1 fruit fly cellular context compared by ENCODE assay signal in the genomic region with DNA sequence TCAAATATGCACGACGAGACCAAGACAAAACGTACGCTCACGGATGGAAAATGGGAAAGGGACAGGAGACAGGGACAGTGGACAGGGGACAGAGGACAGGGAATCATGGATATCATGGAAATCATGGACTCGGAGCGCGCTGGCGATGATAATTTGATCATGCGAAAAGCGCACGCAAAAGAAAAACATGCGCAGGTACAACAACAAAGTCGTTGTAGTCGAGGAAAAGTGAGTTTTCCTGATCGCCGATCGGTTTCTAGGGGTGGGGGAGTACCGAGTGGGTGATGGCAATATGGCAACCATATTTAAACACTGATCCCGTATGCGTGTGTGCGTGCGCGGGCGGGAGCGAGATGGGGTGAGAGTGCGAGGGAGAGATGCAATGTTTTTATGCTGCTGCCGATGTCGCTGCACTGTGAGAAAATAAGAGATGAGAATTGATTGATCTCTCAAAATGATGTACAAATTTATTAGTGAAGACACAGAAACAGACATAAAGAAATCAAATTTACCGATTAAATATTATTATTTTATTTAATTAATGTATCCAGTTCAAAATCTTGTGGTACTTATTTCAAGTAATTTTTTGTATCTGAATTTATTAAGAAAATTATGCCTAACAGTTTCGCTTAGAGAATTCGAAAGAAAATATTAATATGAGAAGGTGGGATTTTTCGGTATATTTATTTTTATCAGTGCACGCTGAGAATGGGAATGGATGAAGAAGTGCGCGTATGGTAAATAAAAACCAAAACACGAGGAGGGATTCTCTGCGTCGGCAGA.
TF ChIP-seq lines count a peak whose summit lies in the region.

No protein-coding gene starts in this region.

TF ChIP-seq in whole organism, embryonic, 481 proteins besides CTCF, POLR2A, EP300 and RAD21 (continued from another document and continues in another):
- TF ChIP-seq CG13123 (GFP tag; optimal IDR thresholded peaks at IDR 0.05; lab: Kevin White, UChicago) = peak; percentile 70
- peak; percentile 73 for TF ChIP-seq nerfin-1 (tag; optimal IDR thresholded peaks at IDR 0.05; lab: Kevin White, UChicago)
- peak; percentile 76 for TF ChIP-seq psq (GFP tag; optimal IDR thresholded peaks at IDR 0.05; lab: Kevin White, UChicago)
- TF ChIP-seq slp2 (GFP tag; optimal IDR thresholded peaks at IDR 0.05; lab: Kevin White, UChicago) = peak; percentile 6
- no peak; the same call in 1 of the 2 replicates for TF ChIP-seq E2f2 (GFP tag; IDR thresholded peaks at IDR 0.05; lab: Robert Waterston, UW)
- no peak for TF ChIP-seq Bgb (GFP tag; IDR thresholded peaks at IDR 0.05; lab: Robert Waterston, UW; ENCODE audit: partially characterized antibody)
- no peak for TF ChIP-seq bab2 (GFP tag; optimal IDR thresholded peaks at IDR 0.05; lab: Kevin White, UChicago)
- TF ChIP-seq Six4 (GFP tag; optimal IDR thresholded peaks at IDR 0.05; lab: Kevin White, UChicago) = peak; percentile 80
- TF ChIP-seq CG31224 (GFP tag; IDR thresholded peaks at IDR 0.05; lab: Robert Waterston, UW) = peak; percentile 34; the same call in 1 of the 2 replicates
- peak; percentile 72; the same call in 1 of the 2 replicates for TF ChIP-seq HLH3B (GFP tag; IDR thresholded peaks at IDR 0.05; lab: Robert Waterston, UW)
- no peak for TF ChIP-seq CG10321 (GFP tag; IDR thresholded peaks at IDR 0.05; lab: Robert Waterston, UW)
- no peak for TF ChIP-seq GATAe (GFP tag; conservative IDR thresholded peaks at IDR 0.05; lab: Robert Waterston, UW)
- TF ChIP-seq CG12659 (GFP tag; optimal IDR thresholded peaks at IDR 0.05; lab: Kevin White, UChicago) = peak; percentile 78
- TF ChIP-seq corto (GFP tag; optimal IDR thresholded peaks at IDR 0.05; lab: Kevin White, UChicago) = no peak
- TF ChIP-seq gro (GFP tag; optimal IDR thresholded peaks at IDR 0.05; lab: Kevin White, UChicago) = no peak
- TF ChIP-seq CG17612 (GFP tag; IDR thresholded peaks at IDR 0.05; lab: Robert Waterston, UW) = no peak
- TF ChIP-seq CG33557 (GFP tag; optimal IDR thresholded peaks at IDR 0.05; lab: Kevin White, UChicago) = peak; percentile 98
- peak in 1 of 2 experiments; percentile 64 for TF ChIP-seq chif (GFP tag; optimal IDR thresholded peaks at IDR 0.05; lab: Kevin White, UChicago)
- no peak for TF ChIP-seq amos (GFP tag; IDR thresholded peaks at IDR 0.05; lab: Robert Waterston, UW; ENCODE audit: partially characterized antibody)
- TF ChIP-seq crp (GFP tag; optimal IDR thresholded peaks at IDR 0.05; lab: Kevin White, UChicago) = peak in 1 of 2 experiments; percentile 27
- TF ChIP-seq CG3995 (GFP tag; optimal IDR thresholded peaks at IDR 0.05; lab: Kevin White, UChicago) = no peak
- TF ChIP-seq Atf-2 (GFP tag; optimal IDR thresholded peaks at IDR 0.05; lab: Kevin White, UChicago) = peak; percentile 45
- TF ChIP-seq CG4404 (GFP tag; IDR thresholded peaks at IDR 0.05; lab: Robert Waterston, UW) = peak; percentile 91
- TF ChIP-seq HHEX (GFP tag; optimal IDR thresholded peaks at IDR 0.05; lab: Kevin White, UChicago) = peak; percentile 72
- TF ChIP-seq ap (GFP tag; IDR thresholded peaks at IDR 0.05; lab: Robert Waterston, UW) = peak; percentile 55
- peak; percentile 73 for TF ChIP-seq CG10147 (GFP tag; optimal IDR thresholded peaks at IDR 0.05; lab: Kevin White, UChicago)
- peak; percentile 57 for TF ChIP-seq jing (GFP tag; optimal IDR thresholded peaks at IDR 0.05; lab: Kevin White, UChicago)
- TF ChIP-seq Meics (GFP tag; optimal IDR thresholded peaks at IDR 0.05; lab: Kevin White, UChicago) = peak; percentile 45
- TF ChIP-seq disco-r (GFP tag; optimal IDR thresholded peaks at IDR 0.05; lab: Kevin White, UChicago) = no peak
- peak; percentile 90 for TF ChIP-seq CG4424 (GFP tag; optimal IDR thresholded peaks at IDR 0.05; lab: Kevin White, UChicago)
- no peak for TF ChIP-seq CG14050 (GFP tag; IDR thresholded peaks at IDR 0.05; lab: Robert Waterston, UW)
- peak; percentile 19; the same call in 1 of the 3 replicates for TF ChIP-seq Aef1 (GFP tag; IDR thresholded peaks at IDR 0.05; lab: Robert Waterston, UW)
- TF ChIP-seq CG5180 (GFP tag; optimal IDR thresholded peaks at IDR 0.05; lab: Kevin White, UChicago) = peak; percentile 64
- TF ChIP-seq Hsf (GFP tag; optimal IDR thresholded peaks at IDR 0.05; lab: Kevin White, UChicago) = peak; percentile 57
- TF ChIP-seq gsb (GFP tag; IDR thresholded peaks at IDR 0.05; lab: Robert Waterston, UW) = no peak
- no peak for TF ChIP-seq MBD-R2 (GFP tag; IDR thresholded peaks at IDR 0.05; lab: Robert Waterston, UW)
- peak; percentile 76 for TF ChIP-seq CG12942 (GFP tag; optimal IDR thresholded peaks at IDR 0.05; lab: Kevin White, UChicago)
- TF ChIP-seq Hmr (GFP tag; optimal IDR thresholded peaks at IDR 0.05; lab: Kevin White, UChicago) = peak; percentile 28
- TF ChIP-seq fd96Cb (tag; optimal IDR thresholded peaks at IDR 0.05; lab: Kevin White, UChicago) = peak; percentile 93
- peak; percentile 85 for TF ChIP-seq CG4820 (GFP tag; optimal IDR thresholded peaks at IDR 0.05; lab: Kevin White, UChicago)
- peak in 1 of 3 experiments; percentile 92 for TF ChIP-seq Stat92E (GFP tag; optimal IDR thresholded peaks at IDR 0.05; lab: Kevin White, UChicago)
- no peak for TF ChIP-seq CG11247 (GFP tag; IDR thresholded peaks at IDR 0.05; lab: Robert Waterston, UW)
- TF ChIP-seq inv (GFP tag; IDR thresholded peaks at IDR 0.05; lab: Robert Waterston, UW; ENCODE audit: partially characterized antibody) = no peak
- TF ChIP-seq Mes4 (GFP tag; optimal IDR thresholded peaks at IDR 0.05; lab: Kevin White, UChicago) = no peak
- no peak for TF ChIP-seq bbx (GFP tag; IDR thresholded peaks at IDR 0.05; lab: Robert Waterston, UW; ENCODE audit: partially characterized antibody)
- TF ChIP-seq CG10979 (tag; optimal IDR thresholded peaks at IDR 0.05; lab: Kevin White, UChicago) = peak; percentile 98
- no peak for TF ChIP-seq CG16779 (GFP tag; IDR thresholded peaks at IDR 0.05; lab: Robert Waterston, UW)
- TF ChIP-seq Atf3 (GFP tag; optimal IDR thresholded peaks at IDR 0.05; lab: Kevin White, UChicago) = no peak
- TF ChIP-seq TFAM (GFP tag; optimal IDR thresholded peaks at IDR 0.05; lab: Kevin White, UChicago) = peak; percentile 59
- no peak for TF ChIP-seq Dbx (GFP tag; IDR thresholded peaks at IDR 0.05; lab: Robert Waterston, UW)
- TF ChIP-seq Fer1 (GFP tag; optimal IDR thresholded peaks at IDR 0.05; lab: Kevin White, UChicago) = no peak
- peak; percentile 74 for TF ChIP-seq oc (tag; optimal IDR thresholded peaks at IDR 0.05; lab: Kevin White, UChicago)
- TF ChIP-seq Usf (GFP tag; optimal IDR thresholded peaks at IDR 0.05; lab: Kevin White, UChicago) = peak; percentile 84
- TF ChIP-seq pum (GFP tag; optimal IDR thresholded peaks at IDR 0.05; lab: Kevin White, UChicago) = peak; percentile 25
- TF ChIP-seq HLH4C (GFP tag; IDR thresholded peaks at IDR 0.05; lab: Robert Waterston, UW; ENCODE audit: partially characterized antibody) = no peak
- peak; percentile 75 for TF ChIP-seq CG7745 (tag; optimal IDR thresholded peaks at IDR 0.05; lab: Kevin White, UChicago)
- TF ChIP-seq nau (GFP tag; optimal IDR thresholded peaks at IDR 0.05; lab: Kevin White, UChicago) = peak; percentile 61
- peak; percentile 64 for TF ChIP-seq Elba2 (GFP tag; optimal IDR thresholded peaks at IDR 0.05; lab: Kevin White, UChicago)
- TF ChIP-seq cwo (GFP tag; optimal IDR thresholded peaks at IDR 0.05; lab: Kevin White, UChicago) = peak; percentile 38
- no peak for TF ChIP-seq CG8478 (optimal IDR thresholded peaks at IDR 0.05; lab: Kevin White, UChicago)
- TF ChIP-seq CG14441 (GFP tag; IDR thresholded peaks at IDR 0.05; lab: Robert Waterston, UW) = peak; percentile 43; the same call in 1 of the 2 replicates
- TF ChIP-seq rib (GFP tag; IDR thresholded peaks at IDR 0.05; lab: Robert Waterston, UW) = no peak
- TF ChIP-seq Optix (GFP tag; IDR thresholded peaks at IDR 0.05; lab: Robert Waterston, UW) = no peak
- no peak for TF ChIP-seq wdn (GFP tag; IDR thresholded peaks at IDR 0.05; lab: Robert Waterston, UW)
- no peak for TF ChIP-seq Tbp (GFP tag; optimal IDR thresholded peaks at IDR 0.05; lab: Kevin White, UChicago)
- peak; percentile 52 for TF ChIP-seq cg (GFP tag; optimal IDR thresholded peaks at IDR 0.05; lab: Kevin White, UChicago)
- peak; percentile 66; the same call in 2 of the 3 replicates for TF ChIP-seq dysf (GFP tag; IDR thresholded peaks at IDR 0.05; lab: Robert Waterston, UW)
- peak; percentile 58 for TF ChIP-seq Med (GFP tag; lab: Kevin White, UChicago)
- no peak for TF ChIP-seq CG9609 (GFP tag; optimal IDR thresholded peaks at IDR 0.05; lab: Kevin White, UChicago)
- peak; percentile 93 for TF ChIP-seq D19A (tag; optimal IDR thresholded peaks at IDR 0.05; lab: Kevin White, UChicago)
- TF ChIP-seq CG6813 (GFP tag; optimal IDR thresholded peaks at IDR 0.05; lab: Kevin White, UChicago) = peak; percentile 74
- peak; percentile 92 for TF ChIP-seq CG1602 (GFP tag; optimal IDR thresholded peaks at IDR 0.05; lab: Kevin White, UChicago)
- peak in 1 of 2 experiments; percentile 74 for TF ChIP-seq tll (GFP tag; optimal IDR thresholded peaks at IDR 0.05; lab: Kevin White, UChicago)
- TF ChIP-seq Side (GFP tag; optimal IDR thresholded peaks at IDR 0.05; lab: Kevin White, UChicago) = peak; percentile 25
- TF ChIP-seq CG9727 (GFP tag; optimal IDR thresholded peaks at IDR 0.05; lab: Kevin White, UChicago) = peak; percentile 97
- TF ChIP-seq CG34376 (GFP tag; optimal IDR thresholded peaks at IDR 0.05; lab: Kevin White, UChicago) = no peak
- TF ChIP-seq gcm (GFP tag; optimal IDR thresholded peaks at IDR 0.05; lab: Kevin White, UChicago) = peak; percentile 96
- TF ChIP-seq Mrtf (GFP tag; IDR thresholded peaks at IDR 0.05; lab: Robert Waterston, UW) = peak; percentile 41; the same call in 2 of the 3 replicates
- peak; percentile 67; the same call in 2 of the 3 replicates for TF ChIP-seq CG11093 (GFP tag; IDR thresholded peaks at IDR 0.05; lab: Robert Waterston, UW)
- TF ChIP-seq Fer2 (tag; optimal IDR thresholded peaks at IDR 0.05; lab: Kevin White, UChicago) = no peak
- TF ChIP-seq CG4360 (GFP tag; IDR thresholded peaks at IDR 0.05; lab: Robert Waterston, UW) = peak; percentile 69
- TF ChIP-seq phol (tag; optimal IDR thresholded peaks at IDR 0.05; lab: Kevin White, UChicago) = peak; percentile 93
- TF ChIP-seq CG10462 (GFP tag; optimal IDR thresholded peaks at IDR 0.05; lab: Kevin White, UChicago) = peak; percentile 84
- TF ChIP-seq CG8290 (GFP tag; optimal IDR thresholded peaks at IDR 0.05; lab: Kevin White, UChicago) = peak; percentile 77
- TF ChIP-seq CG8290 (tag; optimal IDR thresholded peaks at IDR 0.05; lab: Kevin White, UChicago) = peak in 1 of 2 experiments; percentile 77
- peak; percentile 47 for TF ChIP-seq CG4617 (GFP tag; optimal IDR thresholded peaks at IDR 0.05; lab: Kevin White, UChicago; ENCODE audit: borderline replicate concordance)
- peak; percentile 52 for TF ChIP-seq CG10366 (GFP tag; IDR thresholded peaks at IDR 0.05; lab: Robert Waterston, UW)
- TF ChIP-seq CG9215 (GFP tag; IDR thresholded peaks at IDR 0.05; lab: Robert Waterston, UW) = peak; percentile 59
- TF ChIP-seq ash1 (GFP tag; optimal IDR thresholded peaks at IDR 0.05; lab: Kevin White, UChicago) = no peak
- peak; percentile 62 for TF ChIP-seq CG2116 (GFP tag; optimal IDR thresholded peaks at IDR 0.05; lab: Kevin White, UChicago)
- peak; percentile 80 for TF ChIP-seq CG15479 (GFP tag; optimal IDR thresholded peaks at IDR 0.05; lab: Kevin White, UChicago)
- TF ChIP-seq CG12071 (GFP tag; optimal IDR thresholded peaks at IDR 0.05; lab: Kevin White, UChicago) = peak; percentile 20
- TF ChIP-seq sd (tag; optimal IDR thresholded peaks at IDR 0.05; lab: Kevin White, UChicago) = peak; percentile 40
- 0 out of 3 replicates have a peak, but pooled peaks have one; percentile 45 for TF ChIP-seq CG3726 (GFP tag; IDR thresholded peaks at IDR 0.05; lab: Robert Waterston, UW)
- peak; percentile 59 to 94 for TF ChIP-seq bsh (GFP tag; optimal IDR thresholded peaks at IDR 0.05; lab: Kevin White, UChicago)
- peak; percentile 40; the same call in 2 of the 3 replicates for TF ChIP-seq B-H1 (GFP tag; IDR thresholded peaks at IDR 0.05; lab: Robert Waterston, UW)
- TF ChIP-seq trem (tag; optimal IDR thresholded peaks at IDR 0.05; lab: Kevin White, UChicago) = peak; percentile 94
- peak; percentile 69 for TF ChIP-seq Awh (GFP tag; IDR thresholded peaks at IDR 0.05; lab: Robert Waterston, UW)
- peak; percentile 93 for TF ChIP-seq sens (GFP tag; lab: Kevin White, UChicago)
- TF ChIP-seq tio (GFP tag; optimal IDR thresholded peaks at IDR 0.05; lab: Kevin White, UChicago) = peak; percentile 90
- peak; percentile 73 for TF ChIP-seq Max (GFP tag; optimal IDR thresholded peaks at IDR 0.05; lab: Kevin White, UChicago)
- no peak for TF ChIP-seq HLH54F (GFP tag; optimal IDR thresholded peaks at IDR 0.05; lab: Kevin White, UChicago)
- TF ChIP-seq slou (GFP tag; optimal IDR thresholded peaks at IDR 0.05; lab: Kevin White, UChicago) = peak; percentile 4
- peak; percentile 78 for TF ChIP-seq sim (GFP tag; IDR thresholded peaks at IDR 0.05; lab: Robert Waterston, UW)
- TF ChIP-seq sob (GFP tag; IDR thresholded peaks at IDR 0.05; lab: Robert Waterston, UW) = no peak
- TF ChIP-seq CG31388 (GFP tag; optimal IDR thresholded peaks at IDR 0.05; lab: Kevin White, UChicago) = peak; percentile 59
- no peak for TF ChIP-seq HmgD (GFP tag; optimal IDR thresholded peaks at IDR 0.05; lab: Kevin White, UChicago)
- peak; percentile 73 for TF ChIP-seq dan (GFP tag; IDR thresholded peaks at IDR 0.05; lab: Robert Waterston, UW)
- peak; percentile 24 for TF ChIP-seq CG17186 (GFP tag; optimal IDR thresholded peaks at IDR 0.05; lab: Kevin White, UChicago)
- peak; percentile 25 for TF ChIP-seq Camta (GFP tag; optimal IDR thresholded peaks at IDR 0.05; lab: Kevin White, UChicago)
- peak; percentile 93 for TF ChIP-seq CG8388 (GFP tag; optimal IDR thresholded peaks at IDR 0.05; lab: Kevin White, UChicago)
- peak; percentile 50 for TF ChIP-seq CG17568 (GFP tag; optimal IDR thresholded peaks at IDR 0.05; lab: Kevin White, UChicago)
- no peak for TF ChIP-seq CkIIα-i1 (GFP tag; IDR thresholded peaks at IDR 0.05; lab: Robert Waterston, UW)
- no peak for TF ChIP-seq Dfd (GFP tag; optimal IDR thresholded peaks at IDR 0.05; lab: Kevin White, UChicago)
- TF ChIP-seq ewg (GFP tag; optimal IDR thresholded peaks at IDR 0.05; lab: Kevin White, UChicago) = peak; percentile 74
- peak; percentile 98 for TF ChIP-seq CG14710 (tag; optimal IDR thresholded peaks at IDR 0.05; lab: Kevin White, UChicago)
- peak; percentile 47; the same call in 1 of the 2 replicates for TF ChIP-seq seq (GFP tag; IDR thresholded peaks at IDR 0.05; lab: Robert Waterston, UW)
- no peak for TF ChIP-seq mirr (GFP tag; optimal IDR thresholded peaks at IDR 0.05; lab: Kevin White, UChicago)
- TF ChIP-seq her (GFP tag; optimal IDR thresholded peaks at IDR 0.05; lab: Kevin White, UChicago) = no peak
- TF ChIP-seq gsb-n (tag; optimal IDR thresholded peaks at IDR 0.05; lab: Kevin White, UChicago) = peak; percentile 97
- TF ChIP-seq CG34224 (GFP tag; IDR thresholded peaks at IDR 0.05; lab: Robert Waterston, UW; ENCODE audit: partially characterized antibody) = no peak
